Fruit fly (Drosophila melanogaster) S2 (cell line): ENCODE data around the gene crq.
A peak's percentile ranks its signal among the peaks of the same experiment; 100 is the strongest.

Experiments used
- CG8478 ChIP-seq: fragments of >200 bp; optimal IDR thresholded peaks from 2 replicates; lab custom pipeline; 2018
- CTCF ChIP-seq, 2 experiments: fragments of >200 bp; optimal IDR thresholded peaks; 2 replicates each; lab custom pipeline; 2018

DNA sequence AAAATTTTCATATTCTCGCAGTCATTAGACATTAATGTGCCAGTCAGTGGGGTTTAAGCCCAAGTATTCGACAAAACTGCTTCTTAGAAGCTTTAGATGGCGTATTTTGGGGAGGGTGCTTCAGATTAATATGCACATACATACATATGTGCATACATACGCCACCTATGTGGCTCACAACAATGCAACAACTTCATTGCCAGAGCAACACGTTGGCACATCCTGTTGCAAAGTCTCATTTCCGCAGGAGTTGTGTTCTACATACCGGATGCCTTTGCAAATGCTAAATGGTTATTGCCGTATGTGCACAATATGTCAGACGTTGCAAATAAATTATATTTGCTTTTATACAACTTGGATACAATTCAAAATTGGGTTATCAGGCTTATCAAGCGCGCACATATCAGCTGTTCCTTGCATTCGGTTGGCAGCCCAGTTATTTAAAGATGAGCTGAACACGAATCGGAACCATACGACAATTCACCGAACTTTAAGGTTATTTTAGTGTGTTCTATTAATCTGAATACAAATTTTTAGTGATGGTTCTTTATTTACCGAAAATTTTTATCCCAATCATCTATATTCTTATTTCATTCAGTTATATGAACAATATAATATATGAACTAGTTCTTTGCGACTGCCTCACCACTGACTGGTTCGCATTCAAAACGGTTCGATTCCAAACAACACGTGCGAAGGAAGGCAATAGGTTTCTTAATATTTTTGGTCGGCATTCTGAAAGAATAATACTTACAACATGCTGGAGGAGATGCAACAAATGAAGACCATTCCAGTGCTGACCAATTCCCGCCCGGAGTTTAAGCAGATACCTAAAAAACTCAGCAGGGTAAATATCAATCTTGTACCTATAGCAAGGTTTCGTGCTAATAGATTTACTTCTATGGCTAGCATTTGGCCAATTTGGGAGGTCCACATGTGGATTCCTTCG, 48.9 kb downstream of the crq start, which contains the start of gene Polr1B:
- TF ChIP-seq CTCF (optimal IDR thresholded peaks at IDR 0.05; lab: Kevin White, UChicago), result peak; percentile 77 to 85
- TF ChIP-seq CG8478 (lab: Kevin White, UChicago), result no peak
